Fruit fly (Drosophila melanogaster): ENCODE results near the gene CG16721.

dm6 chrX:5868795-5869194 lies 10.9 kb upstream of the CG16721 start, which contains the start of gene CG15764:
- TF ChIP-seq CG33017 (tag; optimal IDR thresholded peaks at IDR 0.05), result no peak
- no peak for TF ChIP-seq Clk (GFP tag; optimal IDR thresholded peaks at IDR 0.05)
- TF ChIP-seq ovo (GFP tag; optimal IDR thresholded peaks at IDR 0.05), result no peak
- TF ChIP-seq CG7045 (GFP tag; optimal IDR thresholded peaks at IDR 0.05), result no peak
- TF ChIP-seq cic (GFP tag; optimal IDR thresholded peaks at IDR 0.05), result no peak
- no peak for TF ChIP-seq pad (GFP tag; optimal IDR thresholded peaks at IDR 0.05)
- TF ChIP-seq Mnt (GFP tag; optimal IDR thresholded peaks at IDR 0.05), result no peak
- TF ChIP-seq CG1620 (GFP tag; optimal IDR thresholded peaks at IDR 0.05), result no peak
- TF ChIP-seq kay (GFP tag; ENCODE audit: borderline replicate concordance), result no peak
